Worm (Caenorhabditis elegans): ENCODE data around the gene T27A8.7.

DNA sequence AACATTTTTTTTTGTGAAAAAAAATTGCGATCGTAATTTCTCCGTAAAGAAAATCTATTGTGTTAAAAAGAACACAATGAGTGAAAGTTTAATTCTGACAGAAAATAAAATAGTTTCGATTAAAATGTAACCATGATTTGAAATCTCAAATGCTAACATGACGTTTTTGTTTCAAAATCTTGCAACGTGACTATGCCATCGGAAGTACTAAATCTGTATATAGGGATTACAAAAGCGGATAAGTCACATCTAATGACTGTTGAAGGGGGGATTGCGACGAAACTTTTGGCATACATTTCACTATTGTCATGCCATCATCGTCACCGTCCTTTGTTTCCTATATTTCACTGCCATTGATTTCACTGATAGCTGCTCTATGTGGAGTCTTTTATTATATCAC, 17.2 kb downstream of the T27A8.7 start, which contains the start of gene col-187:
- TF ChIP-seq nhr-237 (tag; optimal IDR thresholded peaks at IDR 0.05) (no peak), snpc-4 (tag; optimal IDR thresholded peaks at IDR 0.05) (no peak), zag-1 (tag; optimal IDR thresholded peaks at IDR 0.05) (no peak), nhr-10 (tag; optimal IDR thresholded peaks at IDR 0.05) (no peak), lsy-2 (tag; optimal IDR thresholded peaks at IDR 0.05) (no peak), alr-1 (tag; optimal IDR thresholded peaks at IDR 0.05) (no peak), F13H6.1 (tag; optimal IDR thresholded peaks at IDR 0.05) (no peak), lin-13 (GFP tag; optimal IDR thresholded peaks at IDR 0.05) (no peak), ztf-11 (tag; optimal IDR thresholded peaks at IDR 0.05) (no peak)
